Worm (Caenorhabditis elegans) whole organism, young adult: Measurements from ENCODE around the gene tbx-41.

Experiments
- B0019.2 ChIP-seq: fragments of 200-800 bp; sonication (Bioruptor generic); conservative IDR thresholded peaks from 2 replicates; pipeline ENCODE4 v1.3.6; 2022; ENCODE audit warnings: missing genetic modification reagents, missing genetic modification characterization, missing compliant biosample characterization
- B0035.1 ChIP-seq: sonication (generic microtip); optimal IDR thresholded peaks from 2 replicates; lab custom pipeline; 2016; ENCODE audit warnings: missing genetic modification characterization, mild to moderate bottlenecking, missing compliant biosample characterization, missing genotype, missing genetic modification reagents
- B0261.1 ChIP-seq: sonication (generic microtip); optimal IDR thresholded peaks from 2 replicates; lab custom pipeline; 2016; ENCODE audit warnings: mild to moderate bottlenecking, missing genetic modification characterization, moderate library complexity, missing compliant biosample characterization
- B0336.3 ChIP-seq: fragments of 200-800 bp; sonication (Bioruptor generic); IDR thresholded peaks from 2 replicates; pipeline ENCODE4 v1.3.6; 2022; ENCODE audit warnings: missing genetic modification characterization, missing compliant biosample characterization
- C06A6.2 ChIP-seq: fragments of 200-800 bp; sonication (Bioruptor generic); conservative IDR thresholded peaks from 2 replicates; pipeline ENCODE4 v1.3.6; 2022; ENCODE audit warnings: missing genetic modification characterization, missing compliant biosample characterization
- F10E7.11 ChIP-seq: sonication (generic microtip); optimal IDR thresholded peaks from 2 replicates; lab custom pipeline; 2017; ENCODE audit warnings: mild to moderate bottlenecking, missing genetic modification characterization, moderate library complexity, missing compliant biosample characterization
- F22D6.2 ChIP-seq: sonication (generic microtip); optimal IDR thresholded peaks from 2 replicates; lab custom pipeline; 2016; ENCODE audit warnings: mild to moderate bottlenecking, missing genetic modification characterization, missing compliant biosample characterization
- F23B12.7 ChIP-seq: sonication (generic microtip); optimal IDR thresholded peaks from 2 replicates; lab custom pipeline; 2017; ENCODE audit warnings: missing genetic modification characterization, mild to moderate bottlenecking, missing compliant biosample characterization, antibody characterized with exemption, moderate library complexity; ENCODE audit not compliant: insufficient read depth
- F39B2.1 ChIP-seq: fragments of 200-800 bp; sonication (Bioruptor generic); IDR thresholded peaks from 2 replicates; pipeline ENCODE4 v1.3.6; 2022; ENCODE audit warnings: missing genetic modification reagents, missing genetic modification characterization, missing compliant biosample characterization
- F55B11.4 ChIP-seq: sonication (generic microtip); optimal IDR thresholded peaks from 2 replicates; lab custom pipeline; 2016; ENCODE audit warnings: missing compliant biosample characterization, missing genetic modification characterization, borderline replicate concordance; ENCODE audit not compliant: insufficient read depth
- F57A8.1 ChIP-seq: fragments of 200-800 bp; sonication (Bioruptor generic); optimal IDR thresholded peaks from 2 replicates; lab custom pipeline; 2018; ENCODE audit warnings: mild to moderate bottlenecking, missing genetic modification characterization, moderate library complexity, missing compliant biosample characterization
- F57C9.4 ChIP-seq: sonication (generic microtip); optimal IDR thresholded peaks from 2 replicates; lab custom pipeline; 2017; ENCODE audit warnings: mild to moderate bottlenecking, missing genetic modification characterization, missing compliant biosample characterization
- T07F8.4 ChIP-seq: sonication (generic microtip); optimal IDR thresholded peaks from 2 replicates; lab custom pipeline; 2016; ENCODE audit warnings: mild to moderate bottlenecking, missing genetic modification characterization, moderate library complexity, missing compliant biosample characterization
- Y56A3A.18 ChIP-seq: fragments of 200-800 bp; sonication (Bioruptor generic); IDR thresholded peaks from 2 replicates; pipeline ENCODE4 v1.3.6; 2022; ENCODE audit warnings: missing genetic modification reagents, missing genetic modification characterization, missing compliant biosample characterization
- ZK185.1 ChIP-seq: sonication (generic microtip); optimal IDR thresholded peaks from 2 replicates; lab custom pipeline; 2016; ENCODE audit warnings: mild to moderate bottlenecking, missing genetic modification characterization, missing compliant biosample characterization; ENCODE audit not compliant: poor library complexity, severe bottlenecking
- aptf-2 ChIP-seq: fragments of 200-800 bp; sonication (Bioruptor generic); conservative IDR thresholded peaks from 2 replicates; pipeline ENCODE4 v1.3.6; 2022; ENCODE audit warnings: missing genetic modification reagents, missing genetic modification characterization, missing compliant biosample characterization
- aptf-3 ChIP-seq: fragments of 200-800 bp; sonication (Bioruptor generic); IDR thresholded peaks from 2 replicates; pipeline ENCODE4 v1.3.6; 2022; ENCODE audit warnings: missing genetic modification characterization, missing compliant biosample characterization
- attf-5 ChIP-seq: fragments of 200-800 bp; sonication (Bioruptor generic); optimal IDR thresholded peaks from 2 replicates; lab custom pipeline; 2018; ENCODE audit warnings: mild to moderate bottlenecking, missing genetic modification characterization, missing compliant biosample characterization
- ceh-27 ChIP-seq: fragments of 200-800 bp; sonication (Bioruptor generic); optimal IDR thresholded peaks from 2 replicates; lab custom pipeline; 2018; ENCODE audit warnings: mild to moderate bottlenecking, missing genetic modification characterization, moderate library complexity, missing compliant biosample characterization
- ceh-58 ChIP-seq: fragments of 200-800 bp; sonication (Bioruptor generic); IDR thresholded peaks from 2 replicates; pipeline ENCODE4 v1.3.6; 2022; ENCODE audit warnings: missing genetic modification characterization, missing compliant biosample characterization
- ceh-79 ChIP-seq: sonication (generic microtip); optimal IDR thresholded peaks from 2 replicates; lab custom pipeline; 2017; ENCODE audit warnings: mild to moderate bottlenecking, missing genetic modification characterization, missing compliant biosample characterization
- ceh-91 ChIP-seq: fragments of 200-800 bp; sonication (Bioruptor generic); IDR thresholded peaks from 2 replicates; pipeline ENCODE4 v1.3.6; 2022; ENCODE audit warnings: missing genetic modification reagents, missing genetic modification characterization, missing compliant biosample characterization
- chd-7 ChIP-seq: sonication (generic microtip); optimal IDR thresholded peaks from 2 replicates; lab custom pipeline; 2016; ENCODE audit warnings: mild to moderate bottlenecking, missing genetic modification characterization, moderate library complexity, missing compliant biosample characterization
- dox-1 ChIP-seq: fragments of 200-800 bp; sonication (Bioruptor generic); IDR thresholded peaks from 2 replicates; pipeline ENCODE4 v1.3.6; 2022; ENCODE audit warnings: missing genetic modification reagents, missing genetic modification characterization, missing compliant biosample characterization
- dpff-1 ChIP-seq: sonication (generic microtip); optimal IDR thresholded peaks from 2 replicates; lab custom pipeline; 2017; ENCODE audit warnings: mild to moderate bottlenecking, missing genetic modification characterization, missing compliant biosample characterization
- dpl-1 ChIP-seq: fragments of 150-350 bp; optimal IDR thresholded peaks from 2 replicates; lab custom pipeline; 2014; ENCODE audit warnings: missing biosample characterization, missing genetic modification reagents, missing genetic modification characterization
- egl-18 ChIP-seq: fragments of 200-800 bp; sonication (Bioruptor generic); IDR thresholded peaks from 2 replicates; pipeline ENCODE4 v1.3.6; 2022; ENCODE audit warnings: missing genetic modification reagents, missing genetic modification characterization, missing compliant biosample characterization
- hlh-26 ChIP-seq: fragments of 200-800 bp; sonication (Bioruptor generic); conservative IDR thresholded peaks from 2 replicates; pipeline ENCODE4 v1.3.6; 2022; ENCODE audit warnings: missing genetic modification reagents, missing genetic modification characterization, missing compliant biosample characterization
- hmg-20 ChIP-seq: fragments of 200-800 bp; sonication (Bioruptor generic); IDR thresholded peaks from 2 replicates; pipeline ENCODE4 v1.3.6; 2022; ENCODE audit warnings: missing genetic modification reagents, missing genetic modification characterization, missing compliant biosample characterization
- lag-1 ChIP-seq: fragments of 200-800 bp; sonication (Bioruptor generic); IDR thresholded peaks from 2 replicates; pipeline ENCODE4 v1.3.6; 2022; ENCODE audit warnings: missing genetic modification reagents, missing genetic modification characterization, missing compliant biosample characterization
- lin-35 ChIP-seq, 3 experiments: fragments of 150-350 bp in 2 of 3; sonication (generic microtip) in 1 of 3; optimal IDR thresholded peaks; 2 replicates each; lab custom pipeline; 2014 to 2018; ENCODE audit warnings: missing biosample characterization in 3 of 3, missing genetic modification characterization in 3 of 3, missing genetic modification reagents in 3 of 3
- lin-54 ChIP-seq: fragments of 200-800 bp; sonication (Bioruptor generic); optimal IDR thresholded peaks from 2 replicates; lab custom pipeline; 2018; ENCODE audit warnings: mild to moderate bottlenecking, missing genetic modification characterization, missing compliant biosample characterization
- lsy-27 ChIP-seq: sonication (generic microtip); optimal IDR thresholded peaks from 2 replicates; lab custom pipeline; 2017; ENCODE audit warnings: missing genetic modification characterization, mild to moderate bottlenecking, missing compliant biosample characterization, antibody characterized with exemption, missing genotype, borderline replicate concordance; ENCODE audit not compliant: insufficient read depth
- madf-10 ChIP-seq: sonication (generic microtip); optimal IDR thresholded peaks from 2 replicates; lab custom pipeline; 2016; ENCODE audit warnings: mild to moderate bottlenecking, missing genetic modification characterization, missing compliant biosample characterization
- madf-3 ChIP-seq: fragments of 200-800 bp; sonication (Bioruptor generic); IDR thresholded peaks from 2 replicates; pipeline ENCODE4 v1.3.6; 2022; ENCODE audit warnings: missing genetic modification reagents, missing genetic modification characterization, missing compliant biosample characterization
- mes-4 ChIP-seq: sonication (generic microtip); optimal IDR thresholded peaks from 2 replicates; lab custom pipeline; 2016; ENCODE audit warnings: missing genotype, missing genetic modification characterization, missing compliant biosample characterization
- mxl-1 ChIP-seq: sonication (generic microtip); optimal IDR thresholded peaks from 2 replicates; lab custom pipeline; 2016; ENCODE audit warnings: missing genetic modification characterization, missing compliant biosample characterization
- nfya-1 ChIP-seq: sonication (generic microtip); optimal IDR thresholded peaks from 2 replicates; lab custom pipeline; 2017; ENCODE audit warnings: antibody characterized with exemption, missing compliant biosample characterization, missing genetic modification characterization, borderline replicate concordance; ENCODE audit not compliant: insufficient read depth
- nhr-90 ChIP-seq: sonication (generic microtip); optimal IDR thresholded peaks from 2 replicates; lab custom pipeline; 2016; ENCODE audit warnings: missing genotype, mild to moderate bottlenecking, missing genetic modification characterization, missing compliant biosample characterization
- repo-1 ChIP-seq: sonication (generic microtip); optimal IDR thresholded peaks from 2 replicates; lab custom pipeline; 2017; ENCODE audit warnings: mild to moderate bottlenecking, missing genetic modification characterization, missing compliant biosample characterization
- sea-2 ChIP-seq: fragments of 200-800 bp; sonication (Bioruptor generic); IDR thresholded peaks from 2 replicates; pipeline ENCODE4 v1.3.6; 2022; ENCODE audit warnings: missing genetic modification characterization, missing compliant biosample characterization
- snpc-4 ChIP-seq, 5 experiments: fragments of 150-350 bp in 1 of 5; sonication (generic microtip) in 4 of 5; optimal IDR thresholded peaks; 2 replicates each; lab custom pipeline; 2014 to 2018; ENCODE audit warnings: missing genetic modification characterization in 5 of 5, missing biosample characterization in 3 of 5, antibody characterized with exemption in 2 of 5, mild to moderate bottlenecking in 2 of 5, missing compliant biosample characterization in 2 of 5, missing genotype in 2 of 5, moderate library complexity in 2 of 5, missing genetic modification reagents in 1 of 5
- tbx-9 ChIP-seq: sonication (generic microtip); optimal IDR thresholded peaks from 2 replicates; lab custom pipeline; 2016; ENCODE audit warnings: borderline replicate concordance, missing genetic modification characterization, inconsistent platforms, missing compliant biosample characterization
- unc-62 ChIP-seq: fragments of 150-350 bp; optimal IDR thresholded peaks from 2 replicates; lab custom pipeline; 2014; ENCODE audit warnings: missing biosample characterization, missing genetic modification reagents, missing genetic modification characterization
- zim-3 ChIP-seq: sonication (generic microtip); optimal IDR thresholded peaks from 2 replicates; lab custom pipeline; 2017; ENCODE audit warnings: mild to moderate bottlenecking, missing genetic modification characterization, moderate library complexity, missing compliant biosample characterization

The tbx-41 gene

DNA sequence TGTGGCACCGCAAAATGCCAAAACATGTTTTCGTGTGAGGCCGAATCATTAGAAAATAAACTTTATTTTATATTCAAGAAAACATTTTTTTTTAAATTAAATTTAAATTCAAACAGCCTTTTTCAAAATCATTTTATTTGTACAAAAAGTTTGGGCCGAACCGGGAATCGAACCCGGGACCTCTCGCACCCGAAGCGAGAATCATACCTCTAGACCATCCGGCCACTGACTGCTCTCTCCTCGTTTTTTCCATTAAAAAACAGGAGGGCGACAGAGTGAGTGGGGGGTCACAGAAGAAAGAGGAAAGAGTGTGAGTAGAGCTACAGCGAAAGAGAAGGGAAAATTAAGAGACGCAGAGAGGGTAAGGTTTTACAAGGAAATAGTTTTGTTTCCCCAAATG lies 15.6 kb downstream of the tbx-41 start (continued):
- peak; percentile 93 for TF ChIP-seq Y56A3A.18 (GFP tag; lab: Robert Waterston, UW)
- TF ChIP-seq tbx-9: no peak
- 0 out of 2 replicates have a peak, but pooled peaks have one; percentile 51 for TF ChIP-seq lag-1 (GFP tag; lab: Robert Waterston, UW)
- TF ChIP-seq aptf-3 (GFP tag; lab: Robert Waterston, UW): no peak
- TF ChIP-seq sea-2 (GFP tag; lab: Robert Waterston, UW): no peak
- peak; percentile 50 for TF ChIP-seq chd-7 (tag; lab: Kevin White, UChicago)

- TF ChIP-seq F22D6.2 (tag; lab: Kevin White, UChicago) (peak; percentile 37), B0035.1 (tag; lab: Kevin White, UChicago) (no peak), nhr-90 (tag; lab: Kevin White, UChicago) (peak; percentile 10), egl-18 (GFP tag; lab: Robert Waterston, UW) (no peak), lin-54 (GFP tag; lab: Kevin White, UChicago) (peak; percentile 37), repo-1 (tag; lab: Kevin White, UChicago) (peak; percentile 74), ceh-79 (tag; lab: Kevin White, UChicago) (no peak), F57A8.1 (peak; percentile 43), Y56A3A.18 (GFP tag; lab: Robert Waterston, UW) (peak; percentile 90; the same call in 1 of the 2 replicates), madf-3 (GFP tag; lab: Robert Waterston, UW) (no peak), F39B2.1 (GFP tag; lab: Robert Waterston, UW) (no peak), nfya-1 (tag; lab: Kevin White, UChicago) (no peak), F57C9.4 (no peak), aptf-2 (GFP tag; lab: Robert Waterston, UW) (no peak), B0336.3 (GFP tag; lab: Robert Waterston, UW) (peak; percentile 83), madf-10 (tag; lab: Kevin White, UChicago) (peak; percentile 51), B0261.1 (tag; lab: Kevin White, UChicago) (peak; percentile 40), hmg-20 (GFP tag; lab: Robert Waterston, UW) (no peak; the same call in 1 of the 2 replicates), snpc-4 (GFP tag; optimal IDR thresholded peaks at IDR 0.05; lab: Kevin White, UChicago) (no peak), snpc-4 (tag; optimal IDR thresholded peaks at IDR 0.05; lab: Kevin White, UChicago) (peak in 2 of 4 experiments; percentile 15 to 29), F10E7.11 (tag; lab: Kevin White, UChicago) (peak; percentile 31), ceh-58 (GFP tag; lab: Robert Waterston, UW) (no peak), lin-35 (GFP tag; optimal IDR thresholded peaks at IDR 0.05; lab: Kevin White, UChicago) (peak in 1 of 3 experiments; percentile 81), mxl-1 (no peak), ZK185.1 (peak; percentile 85), tbx-9 (no peak), T07F8.4 (tag; lab: Kevin White, UChicago) (no peak), F23B12.7 (tag; lab: Kevin White, UChicago) (no peak), mes-4 (no peak), B0019.2 (GFP tag; lab: Robert Waterston, UW) (no peak), F55B11.4 (no peak), dox-1 (GFP tag; lab: Robert Waterston, UW) (no peak; the same call in 1 of the 2 replicates), sea-2 (GFP tag; lab: Robert Waterston, UW) (no peak), ceh-91 (no peak), attf-5 (GFP tag; lab: Kevin White, UChicago) (no peak), C06A6.2 (no peak), dpff-1 (tag; lab: Kevin White, UChicago) (no peak), dpl-1 (GFP tag; lab: Kevin White, UChicago) (no peak), ceh-27 (GFP tag; lab: Kevin White, UChicago) (peak; percentile 45), lsy-27 (tag; lab: Kevin White, UChicago) (no peak), zim-3 (tag; lab: Kevin White, UChicago) (no peak), unc-62 (GFP tag; lab: Kevin White, UChicago) (no peak), hlh-26 (no peak)
Measured at ce11 chrX:1888445-1889035, 23.5 kb downstream of the tbx-41 start.
